Worm (Caenorhabditis elegans) whole organism, L3 larva: ENCODE data around the gene F53E4.2.
"Not testable (repeated sequence)": the region's sequence is repeated elsewhere in the genome, so short reads cannot be mapped to it uniquely, and the experiment has no call there.

Experiments
- R02D3.7 ChIP-seq: fragments of 150-350 bp; optimal IDR thresholded peaks from 2 replicates; lab custom pipeline; 2014; ENCODE audit warnings: missing biosample characterization, missing genetic modification characterization
- ZK546.5 ChIP-seq: sonication (generic microtip); optimal IDR thresholded peaks from 2 replicates; lab custom pipeline; 2017; ENCODE audit warnings: missing biosample characterization, missing genetic modification characterization
- ama-1 ChIP-seq: fragments of 150-350 bp; optimal IDR thresholded peaks from 2 replicates; lab custom pipeline; 2018
- ceh-16 ChIP-seq: sonication (generic microtip); optimal IDR thresholded peaks from 2 replicates; lab custom pipeline; 2017; ENCODE audit warnings: missing biosample characterization, missing genetic modification characterization
- ceh-28 ChIP-seq: fragments of 150-350 bp; optimal IDR thresholded peaks from 2 replicates; lab custom pipeline; 2014; ENCODE audit warnings: missing biosample characterization, missing genetic modification reagents, missing genetic modification characterization
- ceh-9 ChIP-seq: sonication (generic microtip); optimal IDR thresholded peaks from 2 replicates; lab custom pipeline; 2018; ENCODE audit warnings: missing biosample characterization, missing genetic modification characterization
- daf-12 ChIP-seq: fragments of 150-350 bp; optimal IDR thresholded peaks from 2 replicates; lab custom pipeline; 2014; ENCODE audit warnings: missing biosample characterization, missing genetic modification reagents, missing genetic modification characterization
- egl-27 ChIP-seq: sonication (generic microtip); optimal IDR thresholded peaks from 4 replicates; lab custom pipeline; 2017; ENCODE audit warnings: missing biosample characterization, missing genetic modification reagents, missing genetic modification characterization
- egl-5 ChIP-seq: fragments of 150-350 bp; optimal IDR thresholded peaks from 2 replicates; lab custom pipeline; 2017; ENCODE audit warnings: missing biosample characterization, missing genetic modification reagents, missing genetic modification characterization, inconsistent platforms
- elt-1 ChIP-seq: fragments of 150-350 bp; optimal IDR thresholded peaks from 2 replicates; lab custom pipeline; 2014; ENCODE audit warnings: missing biosample characterization, missing genetic modification characterization
- elt-2 ChIP-seq: sonication (generic microtip); optimal IDR thresholded peaks from 2 replicates; lab custom pipeline; 2016; ENCODE audit warnings: missing genetic modification reagents, mild to moderate bottlenecking, missing genetic modification characterization, missing compliant biosample characterization
- elt-3 ChIP-seq, 3 experiments: fragments of 150-350 bp in 1 of 3; sonication (generic microtip) in 2 of 3; optimal IDR thresholded peaks; 2 replicates in 2 of 3; 4 replicates in 1 of 3; lab custom pipeline; 2014 to 2017; ENCODE audit warnings: missing biosample characterization in 3 of 3, missing genetic modification characterization in 3 of 3
- eor-1 ChIP-seq, 2 experiments: fragments of 150-350 bp; optimal IDR thresholded peaks; 2 replicates each; lab custom pipeline; 2014 to 2018; ENCODE audit warnings: missing biosample characterization in 2 of 2, missing genetic modification characterization in 2 of 2
- fkh-10 ChIP-seq: sonication (generic microtip); optimal IDR thresholded peaks from 2 replicates; lab custom pipeline; 2017; ENCODE audit warnings: missing biosample characterization, missing genetic modification reagents, missing genetic modification characterization
- fkh-2 ChIP-seq: fragments of 150-350 bp; optimal IDR thresholded peaks from 2 replicates; lab custom pipeline; 2014; ENCODE audit warnings: missing biosample characterization, missing genetic modification reagents, missing genetic modification characterization
- fos-1 ChIP-seq: fragments of 150-350 bp; optimal IDR thresholded peaks from 2 replicates; lab custom pipeline; 2014; ENCODE audit warnings: missing biosample characterization, missing genetic modification characterization
- hmg-11 ChIP-seq: sonication (generic microtip); optimal IDR thresholded peaks from 2 replicates; lab custom pipeline; 2016; ENCODE audit warnings: missing genetic modification characterization, missing compliant biosample characterization
- jun-1 ChIP-seq: fragments of 150-350 bp; optimal IDR thresholded peaks from 2 replicates; lab custom pipeline; 2014; ENCODE audit warnings: missing biosample characterization, missing genetic modification reagents, missing genetic modification characterization
- lin-15B ChIP-seq: fragments of 150-350 bp; optimal IDR thresholded peaks from 2 replicates; lab custom pipeline; 2014; ENCODE audit warnings: missing biosample characterization, missing genetic modification characterization
- mdl-1 ChIP-seq: fragments of 150-350 bp; optimal IDR thresholded peaks from 2 replicates; lab custom pipeline; 2014; ENCODE audit warnings: missing biosample characterization, missing genetic modification characterization
- mml-1 ChIP-seq: fragments of 150-350 bp; sonication (generic microtip); optimal IDR thresholded peaks from 3 replicates; lab custom pipeline; 2014; ENCODE audit warnings: missing biosample characterization, missing genetic modification characterization
- nfya-1 ChIP-seq: sonication (generic microtip); optimal IDR thresholded peaks from 2 replicates; lab custom pipeline; 2017; ENCODE audit warnings: missing genetic modification characterization, mild to moderate bottlenecking, missing compliant biosample characterization, antibody characterized with exemption, moderate library complexity; ENCODE audit not compliant: insufficient read depth
- nhr-11 ChIP-seq: fragments of 150-350 bp; optimal IDR thresholded peaks from 2 replicates; lab custom pipeline; 2014; ENCODE audit warnings: missing biosample characterization, missing genetic modification characterization
- nhr-12 ChIP-seq: fragments of 150-350 bp; optimal IDR thresholded peaks from 2 replicates; lab custom pipeline; 2014; ENCODE audit warnings: missing biosample characterization, missing genetic modification characterization
- nhr-23 ChIP-seq: fragments of 150-350 bp; optimal IDR thresholded peaks from 2 replicates; lab custom pipeline; 2014; ENCODE audit warnings: missing biosample characterization, missing genetic modification reagents, missing genetic modification characterization
- nhr-25 ChIP-seq: sonication (generic microtip); optimal IDR thresholded peaks from 2 replicates; lab custom pipeline; 2017; ENCODE audit warnings: missing biosample characterization, missing genetic modification characterization
- nhr-28 ChIP-seq: fragments of 150-350 bp; optimal IDR thresholded peaks from 2 replicates; lab custom pipeline; 2014; ENCODE audit warnings: missing biosample characterization, missing genetic modification characterization
- nhr-43 ChIP-seq: sonication (generic microtip); optimal IDR thresholded peaks from 2 replicates; lab custom pipeline; 2016; ENCODE audit warnings: mild to moderate bottlenecking, missing genetic modification characterization, missing compliant biosample characterization; ENCODE audit not compliant: poor library complexity, severe bottlenecking
- nhr-76 ChIP-seq: fragments of 150-350 bp; sonication (generic microtip); optimal IDR thresholded peaks from 5 replicates; lab custom pipeline; 2014; ENCODE audit warnings: missing biosample characterization, missing genetic modification characterization
- nhr-77 ChIP-seq: fragments of 150-350 bp; optimal IDR thresholded peaks from 2 replicates; lab custom pipeline; 2014; ENCODE audit warnings: missing biosample characterization, missing genetic modification characterization
- pha-4 ChIP-seq: fragments of 150-350 bp; optimal IDR thresholded peaks from 2 replicates; lab custom pipeline; 2014; ENCODE audit warnings: missing biosample characterization, missing genetic modification reagents, missing genetic modification characterization
- sea-2 ChIP-seq: fragments of 150-350 bp; sonication (generic microtip); optimal IDR thresholded peaks from 4 replicates; lab custom pipeline; 2014; ENCODE audit warnings: missing biosample characterization, missing genetic modification reagents, missing genetic modification characterization
- snpc-4 ChIP-seq: fragments of 150-350 bp; optimal IDR thresholded peaks from 2 replicates; lab custom pipeline; 2014; ENCODE audit warnings: missing biosample characterization, missing genetic modification characterization
- tbx-2 ChIP-seq: sonication (generic microtip); optimal IDR thresholded peaks from 2 replicates; lab custom pipeline; 2016; ENCODE audit warnings: mild to moderate bottlenecking, missing genetic modification characterization, missing compliant biosample characterization
- unc-39 ChIP-seq: sonication (generic microtip); optimal IDR thresholded peaks from 4 replicates; lab custom pipeline; 2017; ENCODE audit warnings: missing biosample characterization, missing genetic modification characterization
- ztf-11 ChIP-seq: fragments of 150-350 bp; optimal IDR thresholded peaks from 2 replicates; lab custom pipeline; 2014; ENCODE audit warnings: missing biosample characterization, missing genetic modification characterization
- ztf-4 ChIP-seq: fragments of 150-350 bp; optimal IDR thresholded peaks from 2 replicates; lab custom pipeline; 2014; ENCODE audit warnings: missing biosample characterization, missing genetic modification characterization

Gene F53E4.2

ce11 chrV:15625561-15625960, 28.7 kb upstream of the F53E4.2 start, which contains the start of gene C55A1.11:
TSS of gene C55A1.11 (plus strand) at chrV:15625861.
- no peak for TF ChIP-seq nhr-12 (tag; lab: Kevin White, UChicago)
- no peak for TF ChIP-seq unc-39
- TF ChIP-seq ztf-11 (tag; lab: Kevin White, UChicago), result no peak
- no peak for TF ChIP-seq jun-1
- no peak for TF ChIP-seq fkh-2 (tag; lab: Kevin White, UChicago)
- TF ChIP-seq nhr-43 (tag; lab: Kevin White, UChicago), result no peak
- TF ChIP-seq nfya-1 (tag; lab: Kevin White, UChicago), result no peak
- TF ChIP-seq sea-2 (GFP tag; lab: Kevin White, UChicago), result no peak
- TF ChIP-seq mdl-1 (tag; lab: Kevin White, UChicago), result no peak
- no peak for TF ChIP-seq daf-12 (tag; lab: Kevin White, UChicago)
- TF ChIP-seq ztf-4 (tag; lab: Kevin White, UChicago), result no peak
- TF ChIP-seq pha-4 (tag; lab: Kevin White, UChicago), result no peak

DNA sequence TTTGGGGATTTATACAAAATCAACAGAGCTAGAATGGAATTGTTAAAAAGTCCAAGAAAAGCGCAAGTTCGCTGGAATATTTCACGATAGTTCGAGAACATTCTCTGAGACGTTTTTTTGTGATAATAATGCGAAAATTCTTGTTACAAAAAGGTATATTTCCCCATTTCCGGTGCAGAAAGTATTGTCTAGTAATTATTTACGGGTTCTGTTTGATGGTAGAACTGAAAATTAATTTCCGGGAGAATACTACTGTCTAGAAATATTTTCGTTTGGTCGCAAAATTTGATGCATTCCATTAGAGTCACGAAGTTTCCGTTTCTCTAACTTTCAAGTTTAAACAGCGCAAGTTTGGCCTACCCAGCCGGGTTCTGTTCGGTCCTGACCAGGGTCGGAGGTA, 24.7 kb upstream of the F53E4.2 start, which contains the start of gene str-248:
Gene str-248 (minus strand): TSS at position 101 of the 400 bp plus-strand sequence.
- TF ChIP-seq nhr-77 (tag; lab: Kevin White, UChicago), result no peak
- TF ChIP-seq fos-1 (tag; lab: Kevin White, UChicago), result no peak
- TF ChIP-seq egl-27 (tag; lab: Kevin White, UChicago), result no peak
- no peak for TF ChIP-seq unc-39
- TF ChIP-seq eor-1 (tag; optimal IDR thresholded peaks at IDR 0.05; lab: Kevin White, UChicago), result no peak
- TF ChIP-seq fkh-2 (tag; lab: Kevin White, UChicago), result no peak
- no peak for TF ChIP-seq nhr-12 (tag; lab: Kevin White, UChicago)
- no peak for TF ChIP-seq nhr-76 (tag; lab: Kevin White, UChicago)
- TF ChIP-seq snpc-4 (tag; lab: Kevin White, UChicago), result no peak
- no peak for TF ChIP-seq ztf-11 (tag; lab: Kevin White, UChicago)
- no peak for TF ChIP-seq nhr-43 (tag; lab: Kevin White, UChicago)
- TF ChIP-seq nfya-1 (tag; lab: Kevin White, UChicago), result no peak
- no peak for TF ChIP-seq sea-2 (GFP tag; lab: Kevin White, UChicago)
- no peak for TF ChIP-seq nhr-28 (tag; lab: Kevin White, UChicago)
- TF ChIP-seq lin-15B (tag; lab: Kevin White, UChicago), result no peak
- TF ChIP-seq R02D3.7 (tag; lab: Kevin White, UChicago), result no peak
- no peak for TF ChIP-seq nhr-23 (tag; lab: Kevin White, UChicago)
- no peak for TF ChIP-seq egl-5
- no peak for TF ChIP-seq fkh-10

DNA sequence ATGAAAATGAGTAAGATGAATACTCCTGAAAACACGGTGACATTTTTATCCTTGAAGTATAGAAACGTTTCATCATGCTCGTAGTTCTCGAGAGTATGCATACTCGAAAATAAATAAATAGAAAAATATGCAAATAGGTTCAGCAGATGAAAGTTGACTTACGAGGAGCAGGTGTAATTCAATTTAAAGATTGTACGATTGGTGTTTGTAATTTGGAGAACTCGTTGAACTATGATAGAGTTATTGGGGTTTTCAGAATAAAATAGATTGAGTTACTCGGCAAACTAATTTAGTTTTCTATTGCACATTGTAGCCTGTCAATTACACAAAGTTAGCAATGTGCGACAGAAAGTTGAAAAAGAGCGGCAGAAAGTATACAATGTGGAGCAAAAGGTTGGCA, 15.4 kb upstream of the F53E4.2 start, which contains the start of gene srz-44:
Gene srz-44 (minus strand): TSS at position 101 of the 400 bp plus-strand sequence.
- TF ChIP-seq nhr-23 (tag; lab: Kevin White, UChicago), result no peak
- TF ChIP-seq ceh-28, result no peak
- no peak for TF ChIP-seq ZK546.5
- no peak for TF ChIP-seq ztf-11 (tag; lab: Kevin White, UChicago)
- no peak for TF ChIP-seq fos-1 (tag; lab: Kevin White, UChicago)
- no peak for TF ChIP-seq elt-2 (tag; lab: Kevin White, UChicago)
- no peak for TF ChIP-seq nhr-76 (tag; lab: Kevin White, UChicago)
- TF ChIP-seq mdl-1 (tag; lab: Kevin White, UChicago), result no peak
- no peak for TF ChIP-seq nhr-25
- TF ChIP-seq daf-12 (tag; lab: Kevin White, UChicago), result no peak
- no peak for TF ChIP-seq ceh-9 (tag; lab: Kevin White, UChicago)
- no peak for TF ChIP-seq ztf-4 (tag; lab: Kevin White, UChicago)

- TF ChIP-seq elt-1 (tag; lab: Kevin White, UChicago); ama-1 (lab: Kevin White, UChicago); unc-39: not testable (repeated sequence)
These were observed 11.0 kb upstream of the F53E4.2 start, which contains the start of gene C55A1.4 for ce11 chrV:15643192-15643591. TSS of gene C55A1.4 (minus strand) at chrV:15643292.

- TF ChIP-seq fos-1 (tag; lab: Kevin White, UChicago) (no peak), jun-1 (no peak), hmg-11 (tag; lab: Kevin White, UChicago) (no peak), snpc-4 (tag; lab: Kevin White, UChicago) (no peak), sea-2 (GFP tag; lab: Kevin White, UChicago) (no peak), nhr-25 (no peak), ceh-16 (tag; lab: Kevin White, UChicago) (no peak), nhr-11 (tag; lab: Kevin White, UChicago) (no peak), nhr-28 (tag; lab: Kevin White, UChicago) (no peak), fkh-10 (no peak), mdl-1 (tag; lab: Kevin White, UChicago) (no peak), mml-1 (tag; lab: Kevin White, UChicago) (no peak), elt-3 (tag; optimal IDR thresholded peaks at IDR 0.05; lab: Kevin White, UChicago) (no peak), egl-27 (tag; lab: Kevin White, UChicago) (no peak), tbx-2 (tag; lab: Kevin White, UChicago) (no peak)
These were observed 9.6 kb upstream of the F53E4.2 start, which contains the start of gene str-23 for ce11 chrV:15644575-15644974. TSS of gene str-23 (plus strand) at chrV:15644875.
